Worm (Caenorhabditis elegans) whole organism, dauer: ENCODE measurements around the gene str-135.

Experiments used
- unc-62 ChIP-seq: sonication (generic microtip); optimal IDR thresholded peaks from 2 replicates; lab custom pipeline; 2017; ENCODE audit warnings: missing biosample characterization, missing genetic modification reagents, missing genetic modification characterization

Gene str-135

DNA sequence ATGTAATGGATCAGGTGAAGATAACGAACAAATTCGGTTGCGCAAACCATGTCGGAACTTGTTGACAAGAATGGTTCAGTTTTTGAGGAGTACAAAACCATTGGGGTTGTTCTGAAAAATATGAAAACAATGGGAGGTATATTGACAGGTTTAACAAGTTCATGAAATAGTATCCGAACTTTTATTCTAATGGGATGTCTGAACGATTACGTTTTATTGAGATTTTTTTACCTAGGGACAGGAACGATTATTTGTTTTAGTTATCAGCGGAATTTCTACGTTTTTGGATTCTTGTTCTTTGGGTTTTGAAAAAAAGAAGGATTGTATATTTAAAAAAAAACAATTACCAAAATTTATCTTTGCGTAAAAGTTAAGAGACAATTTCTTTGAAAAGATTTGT, at the start of gene str-135:
Gene str-135, minus strand, starts transcription at position 101 of the 400 bp plus-strand sequence.
- TF ChIP-seq unc-62 (GFP tag; lab: Kevin White, UChicago), result no peak

DNA sequence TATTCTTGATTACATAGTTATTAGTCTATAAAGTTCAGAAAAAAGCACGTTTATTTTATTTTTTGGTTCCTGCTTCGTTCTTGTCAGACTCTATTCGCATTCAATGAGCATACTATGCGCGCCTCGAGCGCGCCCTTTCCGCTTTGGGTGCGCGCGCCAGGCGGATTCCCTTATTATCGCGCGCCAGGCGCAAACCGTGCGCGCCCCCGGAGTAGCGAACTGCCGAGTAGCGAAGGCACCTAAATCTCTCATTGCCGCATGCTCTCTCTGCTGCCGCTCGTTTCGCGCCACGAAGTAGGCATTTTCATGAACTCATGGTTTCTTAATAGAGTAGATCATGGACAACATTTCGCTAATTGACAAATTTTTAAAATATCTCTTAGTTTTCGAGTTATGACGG, 46.4 kb upstream of the str-135 start:
- TF ChIP-seq unc-62 (GFP tag; lab: Kevin White, UChicago), result no peak

- no peak for TF ChIP-seq unc-62 (GFP tag; lab: Kevin White, UChicago)
Measured at ce11 chrV:8325906-8326305, 45.2 kb upstream of the str-135 start.

ce11 chrV:8323545-8323944, 42.9 kb upstream of the str-135 start:
- TF ChIP-seq unc-62 (GFP tag; lab: Kevin White, UChicago), result no peak

DNA sequence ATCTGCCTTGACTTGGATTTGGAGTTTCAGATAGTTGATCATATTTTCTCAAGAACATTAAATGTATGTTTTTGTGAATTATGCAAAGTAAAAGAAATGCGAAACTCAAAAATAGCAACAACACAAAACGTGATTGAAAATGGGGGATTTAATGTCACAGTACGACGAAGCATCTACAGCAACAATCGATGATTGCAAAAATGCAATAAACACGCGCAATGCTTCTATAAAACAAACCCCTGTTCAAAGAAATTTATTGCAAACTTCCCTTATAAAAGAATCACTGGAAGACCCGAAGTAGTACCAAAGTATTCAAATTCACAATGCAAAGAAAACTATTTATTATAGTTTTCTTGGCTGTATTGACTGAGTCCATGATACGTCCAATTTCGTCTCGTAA, 37.5 kb upstream of the str-135 start, which contains the start of gene clec-219:
Gene clec-219, plus strand, starts transcription at position 301 of the 400 bp plus-strand sequence.
- no peak for TF ChIP-seq unc-62 (GFP tag; lab: Kevin White, UChicago)

- no peak for TF ChIP-seq unc-62 (GFP tag; lab: Kevin White, UChicago)
Measured at ce11 chrV:8311210-8311609, 30.5 kb upstream of the str-135 start, which contains the start of gene W02D7.12. TSS of gene W02D7.12 (plus strand) at chrV:8311510.

DNA sequence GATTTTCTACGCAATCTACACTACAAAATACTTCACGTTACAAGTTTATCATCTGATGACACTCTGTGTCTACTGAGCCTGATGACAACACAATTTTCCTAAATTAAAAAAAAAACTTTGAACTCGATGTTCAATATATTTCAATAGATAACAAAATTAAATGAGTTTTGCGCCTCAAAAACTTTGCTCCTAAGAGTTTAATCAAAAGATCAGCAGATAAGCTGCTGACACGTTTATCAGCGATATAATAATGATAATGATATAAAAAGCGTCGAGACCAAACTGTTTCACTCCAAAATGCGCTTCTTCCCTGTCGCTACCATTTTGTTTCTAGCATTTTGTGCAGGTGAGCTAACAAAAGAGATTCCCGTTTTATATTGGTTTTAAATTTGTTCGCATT, 27.0 kb upstream of the str-135 start, which contains the start of gene clec-218:
Gene clec-218, plus strand, starts transcription at position 262 of the 400 bp plus-strand sequence.
- TF ChIP-seq unc-62 (GFP tag; lab: Kevin White, UChicago), result no peak

ce11 chrV:8307013-8307412, 26.3 kb upstream of the str-135 start:
- no peak for TF ChIP-seq unc-62 (GFP tag; lab: Kevin White, UChicago)

- no peak for TF ChIP-seq unc-62 (GFP tag; lab: Kevin White, UChicago)
Measured at ce11 chrV:8306366-8306765, 25.7 kb upstream of the str-135 start, which contains the start of gene W02D7.8. TSS of gene W02D7.8 (minus strand) at chrV:8306466.

ce11 chrV:8305940-8306339, 25.3 kb upstream of the str-135 start:
- TF ChIP-seq unc-62 (GFP tag; lab: Kevin White, UChicago), result no peak

- TF ChIP-seq unc-62 (GFP tag; lab: Kevin White, UChicago), result no peak
Measured at ce11 chrV:8304461-8305195, 24.0 kb upstream of the str-135 start, which contains the start of gene W02D7.11. TSS of gene W02D7.11 (minus strand) at chrV:8304511.

DNA sequence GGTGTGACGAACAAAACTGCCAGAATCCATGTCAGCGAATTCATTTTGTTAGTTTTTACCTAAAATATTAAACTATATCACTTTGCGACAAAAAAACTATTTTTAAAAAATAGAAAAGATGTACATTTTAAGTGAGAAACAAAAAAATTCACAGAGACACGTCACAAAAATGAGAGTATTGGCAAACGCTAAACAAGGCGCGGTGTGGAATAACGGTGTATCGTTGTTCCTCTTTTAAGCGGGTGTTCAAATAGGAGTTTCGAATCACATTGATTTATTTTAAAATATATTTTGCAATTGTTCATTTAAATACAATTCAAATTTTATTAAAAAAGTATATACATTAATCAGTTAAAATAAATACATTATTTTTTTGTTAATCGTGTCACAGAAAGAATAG, 21.9 kb upstream of the str-135 start, which contains the start of gene sel-9:
Gene sel-9, minus strand, starts transcription at position 59 of the 400 bp plus-strand sequence.
- TF ChIP-seq unc-62 (GFP tag; lab: Kevin White, UChicago), result no peak

DNA sequence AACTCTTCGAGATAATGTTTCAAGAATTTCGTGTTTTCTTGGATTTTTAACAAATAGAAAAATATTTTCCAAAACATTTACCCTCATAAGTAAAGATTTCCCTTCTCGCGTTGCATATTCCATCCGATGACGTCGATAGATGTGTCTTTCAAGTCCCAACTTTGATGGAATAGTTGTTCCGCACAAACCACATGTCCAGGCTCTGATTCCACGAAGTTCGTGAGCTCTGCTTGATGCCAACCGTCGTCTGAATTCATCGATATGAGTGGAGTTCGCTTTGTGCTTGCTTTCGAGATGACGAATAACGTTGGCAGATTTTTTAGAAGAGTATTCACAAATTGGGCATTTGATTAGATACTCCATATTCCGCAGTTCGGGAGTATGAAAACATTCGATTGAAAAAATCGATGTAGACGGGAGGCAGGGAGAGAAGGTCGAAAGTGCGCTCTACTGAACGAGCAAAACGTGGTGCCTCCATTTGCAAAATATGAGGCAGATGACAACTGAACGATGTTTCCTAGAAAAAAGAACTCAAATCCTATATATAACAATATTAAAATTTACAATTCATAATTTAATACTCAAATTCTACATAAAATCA, 20.4 kb upstream of the str-135 start, which contains the start of gene W02D7.6:
Gene W02D7.6, minus strand, starts transcription at position 573 of the 601 bp plus-strand sequence.
- TF ChIP-seq unc-62 (GFP tag; lab: Kevin White, UChicago), result no peak

DNA sequence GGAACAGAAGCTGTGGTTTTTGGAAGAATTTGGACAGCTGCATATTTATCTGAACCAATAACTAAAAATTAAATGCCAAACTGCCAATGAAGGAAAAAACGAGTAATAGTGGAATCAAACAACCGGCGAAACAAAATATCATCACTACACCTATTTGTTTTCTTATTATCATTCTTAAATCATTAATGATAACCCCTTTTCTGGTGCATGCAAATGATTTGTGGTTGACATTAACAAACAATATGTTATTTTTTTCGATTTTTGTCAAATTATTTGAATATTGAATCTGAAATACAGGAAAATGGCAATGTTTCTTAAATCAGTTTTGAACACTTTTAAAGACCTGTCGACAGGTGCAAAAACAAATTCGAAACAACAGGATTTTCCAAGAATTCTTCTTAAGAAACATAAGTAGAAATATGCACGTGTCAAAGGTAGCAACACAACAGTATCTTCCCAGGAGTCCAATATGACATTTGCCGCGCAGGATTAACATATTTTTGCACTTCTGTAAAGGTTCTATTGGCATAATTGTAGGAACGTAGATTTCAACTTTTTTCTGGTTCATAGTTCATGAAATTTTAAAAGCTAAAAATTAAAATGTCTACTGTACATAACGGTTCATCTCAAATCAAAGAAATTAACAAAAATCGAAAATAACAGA, 18.7 kb upstream of the str-135 start, which contains the start of gene W02D7.5:
Gene W02D7.5, minus strand, starts transcription at position 51 of the 664 bp plus-strand sequence.
- TF ChIP-seq unc-62 (GFP tag; lab: Kevin White, UChicago), result no peak

- no peak for TF ChIP-seq unc-62 (GFP tag; lab: Kevin White, UChicago)
Measured at ce11 chrV:8297504-8297903, 16.8 kb upstream of the str-135 start, which contains the start of gene W02D7.4. TSS of gene W02D7.4 (minus strand) at chrV:8297604.

DNA sequence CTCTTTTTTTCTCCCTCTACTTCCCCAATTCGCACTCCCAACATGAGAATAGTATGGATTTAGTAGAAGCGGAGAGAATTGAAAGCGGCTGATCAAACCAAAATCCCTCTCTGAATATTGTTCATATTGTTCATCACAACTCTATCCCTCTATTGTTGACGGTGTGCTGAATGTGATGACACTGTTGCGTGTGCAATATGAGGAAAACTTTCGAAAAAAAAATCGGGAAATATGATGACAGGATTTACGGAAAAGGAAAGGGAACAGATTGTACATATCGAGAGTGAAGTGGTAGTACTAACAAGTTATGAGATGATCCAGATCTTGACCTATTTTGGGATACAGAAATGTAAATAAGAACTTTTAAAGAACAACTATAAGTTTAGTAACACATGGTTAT, 15.2 kb upstream of the str-135 start, which contains the start of gene smex-1:
Gene smex-1, minus strand, starts transcription at position 101 of the 400 bp plus-strand sequence.
- no peak for TF ChIP-seq unc-62 (GFP tag; lab: Kevin White, UChicago)
